Worm (Caenorhabditis elegans): ENCODE results near the gene shc-2.

ce11 chrII:4984151-4984550 is 15.2 kb downstream of the shc-2 start:
- TF ChIP-seq dao-5 (tag; optimal IDR thresholded peaks at IDR 0.05), result no peak
- TF ChIP-seq him-1 (tag; optimal IDR thresholded peaks at IDR 0.05), result no peak
- no peak for TF ChIP-seq W03F9.2 (tag; optimal IDR thresholded peaks at IDR 0.05)

Data from whole organism, L4/young adult.